Fruit fly (Drosophila melanogaster) whole organism, embryonic: ENCODE measurements around the gene Irbp18.
A peak's percentile ranks its signal among the peaks of the same experiment; 100 is the strongest.

ENCODE experiments used
- Adf1 ChIP-seq: fragments of 200-800 bp; sonication (Bioruptor generic); IDR thresholded peaks from 2 replicates; pipeline ENCODE4 v1.3.6; 2022; ENCODE audit warnings: missing biosample characterization, missing genetic modification characterization
- Aef1 ChIP-seq: fragments of 200-800 bp; sonication (Bioruptor generic); IDR thresholded peaks from 3 replicates; pipeline ENCODE4 v1.3.6; 2022; ENCODE audit warnings: missing biosample characterization, missing genetic modification characterization
- Bdp1 ChIP-seq: fragments of 200-800 bp; sonication (Bioruptor generic); optimal IDR thresholded peaks from 3 replicates; lab custom pipeline; 2016; ENCODE audit warnings: missing biosample characterization, missing genetic modification characterization
- Blimp-1 ChIP-seq: fragments of 200-800 bp; sonication (Bioruptor generic); optimal IDR thresholded peaks from 3 replicates; lab custom pipeline; 2018; ENCODE audit warnings: missing biosample characterization, missing genetic modification characterization, mild to moderate bottlenecking, moderate library complexity, missing genetic modification reagents
- BtbVII ChIP-seq: fragments of 200-800 bp; sonication (Bioruptor generic); optimal IDR thresholded peaks from 3 replicates; lab custom pipeline; 2017; ENCODE audit warnings: missing biosample characterization, mild to moderate bottlenecking, missing genetic modification characterization
- CG10274 ChIP-seq: fragments of 200-800 bp; sonication (Bioruptor generic); optimal IDR thresholded peaks from 3 replicates; lab custom pipeline; 2017; ENCODE audit warnings: missing biosample characterization, mild to moderate bottlenecking, missing genetic modification characterization
- CG11398 ChIP-seq: fragments of 200-800 bp; sonication (Bioruptor generic); optimal IDR thresholded peaks from 2 replicates; lab custom pipeline; 2016; ENCODE audit warnings: missing biosample characterization, missing genetic modification characterization
- CG11560 ChIP-seq: fragments of 200-800 bp; sonication (Bioruptor generic); IDR thresholded peaks from 3 replicates; pipeline ENCODE4 v1.3.6; 2022; ENCODE audit warnings: missing biosample characterization, missing genetic modification characterization
- CG11695 ChIP-seq: fragments of 200-800 bp; sonication (Bioruptor generic); IDR thresholded peaks from 3 replicates; pipeline ENCODE4 v1.3.6; 2022; ENCODE audit warnings: missing biosample characterization, missing genetic modification characterization
- CG12104 ChIP-seq: fragments of 200-800 bp; sonication (Bioruptor generic); optimal IDR thresholded peaks from 3 replicates; lab custom pipeline; 2016; ENCODE audit warnings: missing biosample characterization, missing genetic modification characterization
- CG1233 ChIP-seq: fragments of 200-800 bp; sonication (Bioruptor generic); optimal IDR thresholded peaks from 4 replicates; lab custom pipeline; 2018; ENCODE audit warnings: missing biosample characterization, mild to moderate bottlenecking, missing genetic modification characterization
- CG16813 ChIP-seq: fragments of 200-800 bp; sonication (Bioruptor generic); IDR thresholded peaks from 3 replicates; pipeline ENCODE4 v1.3.6; 2022; ENCODE audit warnings: missing biosample characterization, missing genetic modification characterization; ENCODE audit not compliant: partially characterized antibody
- CG17186 ChIP-seq: fragments of 200-800 bp; sonication (Bioruptor generic); optimal IDR thresholded peaks from 3 replicates; lab custom pipeline; 2017; ENCODE audit warnings: missing biosample characterization, missing genetic modification reagents, missing genetic modification characterization
- CG17912 ChIP-seq: fragments of 200-800 bp; sonication (Bioruptor generic); optimal IDR thresholded peaks from 2 replicates; lab custom pipeline; 2018; ENCODE audit warnings: missing biosample characterization, mild to moderate bottlenecking, missing genetic modification characterization
- CG1792 ChIP-seq: fragments of 200-800 bp; sonication (Bioruptor generic); optimal IDR thresholded peaks from 2 replicates; lab custom pipeline; 2016; ENCODE audit warnings: missing biosample characterization, missing genetic modification characterization
- CG2116 ChIP-seq: fragments of 200-800 bp; sonication (Bioruptor generic); optimal IDR thresholded peaks from 3 replicates; lab custom pipeline; 2018; ENCODE audit warnings: missing biosample characterization, mild to moderate bottlenecking, missing genetic modification characterization
- CG2875 ChIP-seq: fragments of 200-800 bp; sonication (Bioruptor generic); optimal IDR thresholded peaks from 2 replicates; lab custom pipeline; 2017; ENCODE audit warnings: missing biosample characterization, mild to moderate bottlenecking, missing genetic modification characterization, missing genetic modification reagents
- CG31365 ChIP-seq: fragments of 200-800 bp; sonication (Bioruptor generic); optimal IDR thresholded peaks from 2 replicates; lab custom pipeline; 2018; ENCODE audit warnings: missing biosample characterization, mild to moderate bottlenecking, missing genetic modification characterization
- CG8388 ChIP-seq: fragments of 200-800 bp; sonication (Bioruptor generic); optimal IDR thresholded peaks from 2 replicates; lab custom pipeline; 2019; ENCODE audit warnings: missing biosample characterization, mild to moderate bottlenecking, missing genetic modification characterization, moderate library complexity
- CG9215 ChIP-seq: fragments of 200-800 bp; sonication (Bioruptor generic); IDR thresholded peaks from 2 replicates; pipeline ENCODE4 v1.3.6; 2022; ENCODE audit warnings: missing biosample characterization, missing genetic modification characterization
- Dek ChIP-seq: fragments of 200-800 bp; sonication (Bioruptor generic); optimal IDR thresholded peaks from 3 replicates; lab custom pipeline; 2019; ENCODE audit warnings: missing biosample characterization, mild to moderate bottlenecking, missing genetic modification characterization, moderate library complexity
- Fer3 ChIP-seq: fragments of 200-800 bp; sonication (Bioruptor generic); optimal IDR thresholded peaks from 2 replicates; lab custom pipeline; 2018; ENCODE audit warnings: missing biosample characterization, mild to moderate bottlenecking, missing genetic modification characterization, moderate library complexity
- Gsc ChIP-seq: fragments of 200-800 bp; sonication (Bioruptor generic); IDR thresholded peaks from 2 replicates; pipeline ENCODE4 v1.3.6; 2022; ENCODE audit warnings: missing biosample characterization, missing genetic modification characterization
- Gug ChIP-seq: fragments of 200-800 bp; sonication (Bioruptor generic); IDR thresholded peaks from 4 replicates; pipeline ENCODE4 v1.3.6; 2022; ENCODE audit warnings: missing biosample characterization, missing genetic modification characterization
- HLH54F ChIP-seq: fragments of 200-800 bp; sonication (Bioruptor generic); optimal IDR thresholded peaks from 3 replicates; lab custom pipeline; 2016; ENCODE audit warnings: missing biosample characterization, missing genetic modification characterization
- HmgD ChIP-seq: fragments of 200-800 bp; sonication (Bioruptor generic); optimal IDR thresholded peaks from 3 replicates; lab custom pipeline; 2016; ENCODE audit warnings: missing biosample characterization, missing genetic modification characterization
- HmgZ ChIP-seq: fragments of 200-800 bp; sonication (Bioruptor generic); optimal IDR thresholded peaks from 2 replicates; lab custom pipeline; 2018; ENCODE audit warnings: missing biosample characterization, mild to moderate bottlenecking, missing genetic modification characterization
- Hr51 ChIP-seq, 2 experiments: fragments of 200-800 bp; sonication (Bioruptor generic); optimal IDR thresholded peaks; 2 replicates in 1 of 2; 3 replicates in 1 of 2; lab custom pipeline; 2016 to 2018; ENCODE audit warnings: missing biosample characterization in 2 of 2, missing genetic modification characterization in 2 of 2, mild to moderate bottlenecking in 1 of 2, moderate library complexity in 1 of 2
- Jarid2 ChIP-seq: fragments of 200-800 bp; sonication (Bioruptor generic); optimal IDR thresholded peaks from 3 replicates; lab custom pipeline; 2017; ENCODE audit warnings: mild to moderate bottlenecking, missing biosample characterization, missing genetic modification reagents, missing genetic modification characterization
- Lpt ChIP-seq: fragments of >200 bp; optimal IDR thresholded peaks from 2 replicates; lab custom pipeline; 2018; ENCODE audit warnings: missing biosample characterization, missing genetic modification characterization
- MTF-1 ChIP-seq: fragments of 200-800 bp; sonication (Bioruptor generic); optimal IDR thresholded peaks from 2 replicates; lab custom pipeline; 2018; ENCODE audit warnings: missing biosample characterization, mild to moderate bottlenecking, missing genetic modification characterization, borderline replicate concordance
- NFAT ChIP-seq: fragments of 200-800 bp; sonication (Bioruptor generic); IDR thresholded peaks from 2 replicates; pipeline ENCODE4 v1.3.6; 2022; ENCODE audit warnings: missing biosample characterization, missing genetic modification characterization
- Nf-YC ChIP-seq: fragments of 200-800 bp; optimal IDR thresholded peaks from 3 replicates; lab custom pipeline; 2019; ENCODE audit warnings: missing biosample characterization, mild to moderate bottlenecking, missing genetic modification characterization, moderate library complexity
- Oli ChIP-seq: fragments of 200-800 bp; sonication (Bioruptor generic); optimal IDR thresholded peaks from 2 replicates; lab custom pipeline; 2018; ENCODE audit warnings: missing biosample characterization, mild to moderate bottlenecking, missing genetic modification characterization, moderate library complexity
- Scr ChIP-seq: fragments of 200-800 bp; sonication (Bioruptor generic); IDR thresholded peaks from 2 replicates; pipeline ENCODE4 v1.3.6; 2022; ENCODE audit warnings: missing biosample characterization, missing genetic modification characterization; ENCODE audit not compliant: partially characterized antibody
- Sox100B ChIP-seq: fragments of 200-800 bp; sonication (Bioruptor generic); optimal IDR thresholded peaks from 3 replicates; lab custom pipeline; 2018; ENCODE audit warnings: missing biosample characterization, mild to moderate bottlenecking, missing genetic modification characterization
- Sox102F ChIP-seq: fragments of 200-800 bp; sonication (Bioruptor generic); optimal IDR thresholded peaks from 2 replicates; lab custom pipeline; 2018; ENCODE audit warnings: missing biosample characterization, mild to moderate bottlenecking, missing genetic modification characterization, moderate library complexity
- ac ChIP-seq: fragments of 200-800 bp; sonication (Bioruptor generic); optimal IDR thresholded peaks from 3 replicates; lab custom pipeline; 2017; ENCODE audit warnings: missing biosample characterization, mild to moderate bottlenecking, missing genetic modification characterization
- ara ChIP-seq: fragments of 200-800 bp; sonication (Bioruptor generic); IDR thresholded peaks from 2 replicates; pipeline ENCODE4 v1.3.6; 2022; ENCODE audit warnings: missing biosample characterization, missing genetic modification characterization
- bbx ChIP-seq: fragments of 200-800 bp; sonication (Bioruptor generic); IDR thresholded peaks from 2 replicates; pipeline ENCODE4 v1.3.6; 2022; ENCODE audit warnings: missing biosample characterization, missing genetic modification characterization; ENCODE audit not compliant: partially characterized antibody
- emc ChIP-seq: fragments of 200-800 bp; sonication (Bioruptor generic); optimal IDR thresholded peaks from 2 replicates; lab custom pipeline; 2016; ENCODE audit warnings: missing biosample characterization, missing genetic modification characterization
- exex ChIP-seq: fragments of 200-800 bp; sonication (Bioruptor generic); optimal IDR thresholded peaks from 4 replicates; lab custom pipeline; 2018; ENCODE audit warnings: missing biosample characterization, mild to moderate bottlenecking, missing genetic modification characterization, moderate library complexity
- fd3F ChIP-seq: fragments of 200-800 bp; sonication (Bioruptor generic); optimal IDR thresholded peaks from 2 replicates; lab custom pipeline; 2018; ENCODE audit warnings: missing biosample characterization, mild to moderate bottlenecking, missing genetic modification characterization, moderate library complexity
- lola ChIP-seq, 3 experiments: fragments of >200 bp in 2 of 3; fragments of 200-800 bp in 1 of 3; sonication (Bioruptor generic) in 1 of 3; optimal IDR thresholded peaks; 2 replicates each; lab custom pipeline; 2017 to 2019; ENCODE audit warnings: missing biosample characterization in 3 of 3, missing genetic modification characterization in 3 of 3, mild to moderate bottlenecking in 1 of 3, moderate library complexity in 1 of 3
- nerfin-1 ChIP-seq: fragments of 200-800 bp; sonication (Bioruptor generic); optimal IDR thresholded peaks from 3 replicates; lab custom pipeline; 2019; ENCODE audit warnings: missing biosample characterization, mild to moderate bottlenecking, missing genetic modification characterization, moderate library complexity
- nerfin-2 ChIP-seq: fragments of 200-800 bp; sonication (Bioruptor generic); IDR thresholded peaks from 2 replicates; pipeline ENCODE4 v1.3.6; 2022; ENCODE audit warnings: missing biosample characterization, missing genetic modification characterization; ENCODE audit not compliant: partially characterized antibody
- pb ChIP-seq: fragments of 200-800 bp; sonication (Bioruptor generic); optimal IDR thresholded peaks from 3 replicates; lab custom pipeline; 2016; ENCODE audit warnings: missing biosample characterization, missing genetic modification characterization
- salm ChIP-seq: fragments of 200-800 bp; sonication (Bioruptor generic); optimal IDR thresholded peaks from 2 replicates; lab custom pipeline; 2018; ENCODE audit warnings: missing biosample characterization, mild to moderate bottlenecking, missing genetic modification characterization
- so ChIP-seq: fragments of 200-800 bp; sonication (Bioruptor generic); IDR thresholded peaks from 3 replicates; pipeline ENCODE4 v1.3.6; 2022; ENCODE audit warnings: missing biosample characterization, missing genetic modification characterization

Irbp18 gene

dm6 chr3L:11093046-11093520 lies 4.9 kb downstream of the Irbp18 start, which contains the start of gene JIL-1 (continued):
- peak; percentile 39 for TF ChIP-seq Blimp-1 (GFP tag; lab: Kevin White, UChicago)
- peak; percentile 28; the same call in 2 of the 3 replicates for TF ChIP-seq so (GFP tag; lab: Robert Waterston, UW)
- TF ChIP-seq CG8388, result peak; percentile 2
- peak; percentile 49 for TF ChIP-seq HmgZ
- peak; percentile 41 to 50 for TF ChIP-seq Hr51 (GFP tag; optimal IDR thresholded peaks at IDR 0.05; lab: Kevin White, UChicago)
- TF ChIP-seq NFAT (GFP tag; lab: Robert Waterston, UW), result peak; percentile 92
- peak; percentile 65 for TF ChIP-seq Dek (tag; lab: Kevin White, UChicago)
- TF ChIP-seq Sox102F (GFP tag; lab: Kevin White, UChicago), result peak; percentile 42
- TF ChIP-seq Lpt, result no peak
- no peak for TF ChIP-seq CG10274 (GFP tag; lab: Kevin White, UChicago)
- peak; percentile 89 for TF ChIP-seq CG16813
- no peak for TF ChIP-seq CG12104 (GFP tag; lab: Kevin White, UChicago)
- TF ChIP-seq ara (GFP tag; lab: Robert Waterston, UW), result peak; percentile 68; the same call in 1 of the 2 replicates
- TF ChIP-seq CG11695 (GFP tag; lab: Robert Waterston, UW), result 0 out of 3 replicates have a peak, but pooled peaks have one; percentile 30
- peak; percentile 68 for TF ChIP-seq CG9215 (GFP tag; lab: Robert Waterston, UW)
- TF ChIP-seq lola (GFP tag; optimal IDR thresholded peaks at IDR 0.05; lab: Kevin White, UChicago), result peak in 1 of 3 experiments; percentile 30
- TF ChIP-seq salm, result no peak
- peak; percentile 69 for TF ChIP-seq HLH54F (GFP tag; lab: Kevin White, UChicago)
- TF ChIP-seq exex (tag; lab: Kevin White, UChicago), result no peak
- TF ChIP-seq BtbVII, result peak; percentile 39
- peak; percentile 30 for TF ChIP-seq nerfin-1 (tag; lab: Kevin White, UChicago)
- no peak for TF ChIP-seq CG2875 (GFP tag; lab: Kevin White, UChicago)
- no peak for TF ChIP-seq HmgD
- TF ChIP-seq CG1233 (GFP tag; lab: Kevin White, UChicago), result peak; percentile 56
- TF ChIP-seq CG17186, result no peak
- TF ChIP-seq Nf-YC (tag; lab: Kevin White, UChicago), result peak; percentile 65
- TF ChIP-seq MTF-1 (GFP tag; lab: Kevin White, UChicago), result no peak
- TF ChIP-seq CG1792 (GFP tag; lab: Kevin White, UChicago), result peak; percentile 4
- peak; percentile 54 for TF ChIP-seq Fer3
- peak; percentile 89 for TF ChIP-seq bbx (GFP tag; lab: Robert Waterston, UW)
- TF ChIP-seq CG2116 (GFP tag; lab: Kevin White, UChicago), result peak; percentile 58
- no peak for TF ChIP-seq pb (GFP tag; lab: Kevin White, UChicago)
- no peak for TF ChIP-seq Gsc (GFP tag; lab: Robert Waterston, UW)
- TF ChIP-seq Scr (GFP tag; lab: Robert Waterston, UW), result peak; percentile 88
- peak; percentile 34 for TF ChIP-seq fd3F (GFP tag; lab: Kevin White, UChicago)
- TF ChIP-seq Jarid2 (GFP tag; lab: Kevin White, UChicago), result peak; percentile 27
- peak; percentile 35 for TF ChIP-seq Oli (tag; lab: Kevin White, UChicago)
- TF ChIP-seq Adf1 (GFP tag; lab: Robert Waterston, UW), result peak; percentile 55; the same call in 1 of the 2 replicates
- peak; percentile 19 for TF ChIP-seq CG17912 (GFP tag; lab: Kevin White, UChicago)
- TF ChIP-seq Aef1 (GFP tag; lab: Robert Waterston, UW), result peak; percentile 47
- no peak for TF ChIP-seq CG11398 (GFP tag; lab: Kevin White, UChicago)
- TF ChIP-seq nerfin-2, result peak; percentile 80
- peak; percentile 8 for TF ChIP-seq emc (GFP tag; lab: Kevin White, UChicago)
- peak; percentile 29 for TF ChIP-seq Sox100B (GFP tag; lab: Kevin White, UChicago)
- peak; percentile 15 for TF ChIP-seq Bdp1
- no peak for TF ChIP-seq CG31365 (tag; lab: Kevin White, UChicago)
- no peak for TF ChIP-seq ac (GFP tag; lab: Kevin White, UChicago)
- peak; percentile 80 for TF ChIP-seq Gug (GFP tag; lab: Robert Waterston, UW)
- peak; percentile 20; the same call in 1 of the 3 replicates for TF ChIP-seq CG11560 (tag; lab: Robert Waterston, UW)
